Worm (Caenorhabditis elegans) whole organism, mixed stage, embryonic: ENCODE data around the gene ZK899.7.

Experiments used
- nhr-12 ChIP-seq: fragments of 150-350 bp; optimal IDR thresholded peaks from 2 replicates; lab custom pipeline; 2014; ENCODE audit warnings: missing biosample characterization, missing genetic modification characterization
- snpc-4 ChIP-seq: fragments of 150-350 bp; optimal IDR thresholded peaks from 2 replicates; lab custom pipeline; 2014; ENCODE audit warnings: missing biosample characterization, missing genetic modification characterization

DNA sequence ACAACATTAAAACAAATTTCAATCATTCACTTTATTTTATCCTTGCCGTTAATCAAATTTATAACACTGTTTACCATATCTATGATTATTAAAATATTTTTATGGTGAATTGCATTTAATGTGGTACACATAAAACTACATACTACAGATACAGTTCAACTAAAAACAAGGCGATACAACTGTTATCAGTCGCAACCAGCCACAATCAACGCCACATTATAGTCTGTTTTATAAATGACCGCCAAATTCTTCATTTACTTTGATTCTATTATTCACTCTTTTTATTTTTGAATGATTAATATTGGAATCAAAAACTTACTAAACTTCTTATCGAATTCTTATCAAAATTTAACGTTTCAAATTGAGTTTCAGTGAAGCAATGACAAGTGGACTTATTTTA, 21.2 kb downstream of the ZK899.7 start, which contains the start of gene B0272.4:
- TF ChIP-seq nhr-12 (tag; lab: Kevin White, UChicago) (no peak), snpc-4 (tag; lab: Kevin White, UChicago) (no peak)
